Fruit fly (Drosophila melanogaster) whole organism, pupa: Measurements from ENCODE around the gene CSN3.

ENCODE experiments used
- CG10348 ChIP-seq: fragments of 200-800 bp; sonication (Bioruptor generic); IDR thresholded peaks from 2 replicates; pipeline ENCODE4 v1.3.6; 2022; ENCODE audit warnings: missing biosample characterization, missing genetic modification characterization
- CG12605 ChIP-seq: fragments of 200-800 bp; sonication (Bioruptor generic); IDR thresholded peaks from 2 replicates; pipeline ENCODE4 v1.3.6; 2022; ENCODE audit warnings: missing biosample characterization, missing genetic modification characterization
- CG13204 ChIP-seq: fragments of 200-800 bp; sonication (Bioruptor generic); optimal IDR thresholded peaks from 2 replicates; lab custom pipeline; 2018; ENCODE audit warnings: missing biosample characterization, mild to moderate bottlenecking, missing genetic modification characterization, moderate library complexity
- CG15710 ChIP-seq: fragments of 200-800 bp; sonication (Bioruptor generic); optimal IDR thresholded peaks from 2 replicates; lab custom pipeline; 2018; ENCODE audit warnings: missing biosample characterization, mild to moderate bottlenecking, missing genetic modification characterization, moderate library complexity
- CG17806 ChIP-seq: fragments of 200-800 bp; sonication (Bioruptor generic); optimal IDR thresholded peaks from 2 replicates; lab custom pipeline; 2018; ENCODE audit warnings: missing biosample characterization, mild to moderate bottlenecking, missing genetic modification characterization, moderate library complexity
- CG34367 ChIP-seq: fragments of 200-800 bp; sonication (Bioruptor generic); optimal IDR thresholded peaks from 2 replicates; lab custom pipeline; 2018; ENCODE audit warnings: missing biosample characterization, mild to moderate bottlenecking, missing genetic modification characterization
- EcR ChIP-seq: fragments of 200-800 bp; sonication (Bioruptor generic); optimal IDR thresholded peaks from 3 replicates; lab custom pipeline; 2019; ENCODE audit warnings: missing biosample characterization, missing genetic modification characterization, mild to moderate bottlenecking, moderate library complexity, missing genetic modification reagents
- Ets98B ChIP-seq: fragments of 200-800 bp; sonication (Bioruptor generic); IDR thresholded peaks from 2 replicates; pipeline ENCODE4 v1.3.6; 2022; ENCODE audit warnings: missing biosample characterization, missing genetic modification characterization
- Pif1A ChIP-seq: fragments of 200-800 bp; sonication (Bioruptor generic); optimal IDR thresholded peaks from 3 replicates; lab custom pipeline; 2016; ENCODE audit warnings: missing biosample characterization, missing genetic modification characterization
- Pif1B ChIP-seq: fragments of 200-800 bp; sonication (Bioruptor generic); optimal IDR thresholded peaks from 3 replicates; lab custom pipeline; 2016; ENCODE audit warnings: missing biosample characterization, missing genetic modification characterization
- Snoo ChIP-seq: fragments of 200-800 bp; sonication (Bioruptor generic); optimal IDR thresholded peaks from 3 replicates; lab custom pipeline; 2017; ENCODE audit warnings: missing biosample characterization, mild to moderate bottlenecking, missing genetic modification characterization, inconsistent platforms
- fd96Ca ChIP-seq: fragments of 200-800 bp; sonication (Bioruptor generic); IDR thresholded peaks from 3 replicates; pipeline ENCODE4 v1.3.6; 2022; ENCODE audit warnings: missing biosample characterization, missing genetic modification characterization
- rn ChIP-seq: fragments of 200-800 bp; sonication (Bioruptor generic); IDR thresholded peaks from 2 replicates; pipeline ENCODE4 v1.3.6; 2022; ENCODE audit warnings: missing biosample characterization, missing genetic modification characterization

dm6 chr3L:20796757-20797156 is 44.6 kb downstream of the CSN3 start:
- TF ChIP-seq CG34367 (tag; lab: Kevin White, UChicago): no peak
- TF ChIP-seq fd96Ca (GFP tag; lab: Robert Waterston, UW): no peak
- no peak for TF ChIP-seq rn (GFP tag; lab: Robert Waterston, UW)
- no peak for TF ChIP-seq EcR (GFP tag; lab: Kevin White, UChicago)
- no peak for TF ChIP-seq CG12605
- TF ChIP-seq CG17806 (tag; lab: Kevin White, UChicago): no peak
- no peak for TF ChIP-seq Pif1B (GFP tag; lab: Kevin White, UChicago)
- no peak for TF ChIP-seq CG15710 (tag; lab: Kevin White, UChicago)
- no peak for TF ChIP-seq CG13204 (GFP tag; lab: Kevin White, UChicago)
- no peak for TF ChIP-seq Snoo (tag; lab: Kevin White, UChicago)
- TF ChIP-seq Pif1A: no peak
- TF ChIP-seq Ets98B (GFP tag; lab: Robert Waterston, UW): no peak
- TF ChIP-seq CG10348 (GFP tag; lab: Robert Waterston, UW): no peak
